Fruit fly (Drosophila melanogaster) whole organism, embryonic: ENCODE measurements around the gene Pcmt.

ENCODE experiments used
- Atf-2 ChIP-seq: fragments of 200-800 bp; sonication (Bioruptor generic); optimal IDR thresholded peaks from 2 replicates; lab custom pipeline; 2016; ENCODE audit warnings: missing biosample characterization, missing genetic modification characterization
- B-H2 ChIP-seq: fragments of 200-800 bp; sonication (Bioruptor generic); optimal IDR thresholded peaks from 2 replicates; lab custom pipeline; 2018; ENCODE audit warnings: missing biosample characterization, mild to moderate bottlenecking, missing genetic modification characterization
- CG10959 ChIP-seq: fragments of 200-800 bp; sonication (Bioruptor generic); IDR thresholded peaks from 2 replicates; pipeline ENCODE4 v1.3.6; 2022; ENCODE audit warnings: missing biosample characterization, missing genetic modification characterization
- CG11560 ChIP-seq: fragments of 200-800 bp; sonication (Bioruptor generic); IDR thresholded peaks from 3 replicates; pipeline ENCODE4 v1.3.6; 2022; ENCODE audit warnings: missing biosample characterization, missing genetic modification characterization
- CG12219 ChIP-seq: fragments of 200-800 bp; sonication (Bioruptor generic); optimal IDR thresholded peaks from 3 replicates; lab custom pipeline; 2018; ENCODE audit warnings: missing biosample characterization, mild to moderate bottlenecking, missing genetic modification characterization
- CG12659 ChIP-seq: fragments of 200-800 bp; sonication (Bioruptor generic); optimal IDR thresholded peaks from 3 replicates; lab custom pipeline; 2017; ENCODE audit warnings: mild to moderate bottlenecking, missing biosample characterization, missing genetic modification reagents, missing genetic modification characterization
- CG12769 ChIP-seq: fragments of 200-800 bp; sonication (Bioruptor generic); optimal IDR thresholded peaks from 2 replicates; lab custom pipeline; 2019; ENCODE audit warnings: missing biosample characterization, mild to moderate bottlenecking, missing genetic modification characterization, moderate library complexity
- CG13123 ChIP-seq: fragments of 200-800 bp; sonication (Bioruptor generic); optimal IDR thresholded peaks from 2 replicates; lab custom pipeline; 2016; ENCODE audit warnings: missing biosample characterization, missing genetic modification characterization
- CG13775 ChIP-seq: fragments of 200-800 bp; sonication (Bioruptor generic); optimal IDR thresholded peaks from 3 replicates; lab custom pipeline; 2017; ENCODE audit warnings: missing biosample characterization, mild to moderate bottlenecking, missing genetic modification characterization
- CG14667 ChIP-seq: fragments of 200-800 bp; sonication (Bioruptor generic); IDR thresholded peaks from 2 replicates; pipeline ENCODE4 v1.3.6; 2022; ENCODE audit warnings: missing biosample characterization, missing genetic modification characterization
- CG15011 ChIP-seq: fragments of 200-800 bp; sonication (Bioruptor generic); optimal IDR thresholded peaks from 3 replicates; lab custom pipeline; 2018; ENCODE audit warnings: missing biosample characterization, mild to moderate bottlenecking, missing genetic modification characterization
- CG1647 ChIP-seq: fragments of 200-800 bp; sonication (Bioruptor generic); optimal IDR thresholded peaks from 3 replicates; lab custom pipeline; 2016; ENCODE audit warnings: missing biosample characterization, missing genetic modification characterization
- CG17328 ChIP-seq: fragments of 200-800 bp; sonication (Bioruptor generic); IDR thresholded peaks from 2 replicates; pipeline ENCODE4 v1.3.6; 2022; ENCODE audit warnings: missing biosample characterization, missing genetic modification characterization
- CG17385 ChIP-seq: fragments of 200-800 bp; sonication (Bioruptor generic); optimal IDR thresholded peaks from 3 replicates; lab custom pipeline; 2018; ENCODE audit warnings: missing biosample characterization, mild to moderate bottlenecking, missing genetic modification characterization
- CG3163 ChIP-seq: fragments of 200-800 bp; sonication (Bioruptor generic); optimal IDR thresholded peaks from 3 replicates; lab custom pipeline; 2016; ENCODE audit warnings: missing biosample characterization, missing genetic modification characterization
- CG4730 ChIP-seq: fragments of 200-800 bp; sonication (Bioruptor generic); IDR thresholded peaks from 2 replicates; pipeline ENCODE4 v1.3.6; 2022; ENCODE audit warnings: missing biosample characterization, missing genetic modification characterization
- CG5953 ChIP-seq: fragments of 200-800 bp; sonication (Bioruptor generic); IDR thresholded peaks from 2 replicates; pipeline ENCODE4 v1.3.6; 2022; ENCODE audit warnings: missing biosample characterization, missing genetic modification characterization
- CG7372 ChIP-seq: fragments of 200-800 bp; sonication (Bioruptor generic); IDR thresholded peaks from 2 replicates; pipeline ENCODE4 v1.3.6; 2022; ENCODE audit warnings: missing biosample characterization, missing genetic modification characterization
- CG7928 ChIP-seq: fragments of 200-800 bp; sonication (Bioruptor generic); optimal IDR thresholded peaks from 2 replicates; lab custom pipeline; 2017; ENCODE audit warnings: missing biosample characterization, mild to moderate bottlenecking, missing genetic modification characterization
- CG9215 ChIP-seq: fragments of 200-800 bp; sonication (Bioruptor generic); IDR thresholded peaks from 2 replicates; pipeline ENCODE4 v1.3.6; 2022; ENCODE audit warnings: missing biosample characterization, missing genetic modification characterization
- Chrac-16 ChIP-seq: fragments of 200-800 bp; sonication (Bioruptor generic); optimal IDR thresholded peaks from 3 replicates; lab custom pipeline; 2016; ENCODE audit warnings: missing biosample characterization, missing genetic modification characterization
- Dad ChIP-seq: fragments of 200-800 bp; sonication (Bioruptor generic); optimal IDR thresholded peaks from 3 replicates; lab custom pipeline; 2016; ENCODE audit warnings: missing biosample characterization, missing genetic modification characterization
- E2f2 ChIP-seq: fragments of 200-800 bp; sonication (Bioruptor generic); IDR thresholded peaks from 2 replicates; pipeline ENCODE4 v1.3.6; 2022; ENCODE audit warnings: missing biosample characterization, missing genetic modification characterization
- Lim3 ChIP-seq: fragments of 200-800 bp; sonication (Bioruptor generic); IDR thresholded peaks from 2 replicates; pipeline ENCODE4 v1.3.6; 2022; ENCODE audit warnings: missing biosample characterization, missing genetic modification characterization
- Meics ChIP-seq: fragments of 200-800 bp; sonication (Bioruptor generic); optimal IDR thresholded peaks from 2 replicates; lab custom pipeline; 2017; ENCODE audit warnings: missing biosample characterization, mild to moderate bottlenecking, missing genetic modification characterization
- Mrtf ChIP-seq: fragments of 200-800 bp; sonication (Bioruptor generic); IDR thresholded peaks from 3 replicates; pipeline ENCODE4 v1.3.6; 2022; ENCODE audit warnings: missing biosample characterization, missing genetic modification characterization
- Myb ChIP-seq: fragments of 200-800 bp; sonication (Bioruptor generic); optimal IDR thresholded peaks from 2 replicates; lab custom pipeline; 2016; ENCODE audit warnings: missing biosample characterization, missing genetic modification characterization
- Six4 ChIP-seq: fragments of 200-800 bp; sonication (Bioruptor generic); optimal IDR thresholded peaks from 2 replicates; lab custom pipeline; 2016; ENCODE audit warnings: missing biosample characterization, missing genetic modification characterization
- Spps ChIP-seq: fragments of 200-800 bp; sonication (Bioruptor generic); optimal IDR thresholded peaks from 2 replicates; lab custom pipeline; 2018; ENCODE audit warnings: missing biosample characterization, mild to moderate bottlenecking, missing genetic modification characterization
- Vsx1 ChIP-seq: fragments of 200-800 bp; sonication (Bioruptor generic); optimal IDR thresholded peaks from 2 replicates; lab custom pipeline; 2017; ENCODE audit warnings: missing biosample characterization, mild to moderate bottlenecking, missing genetic modification characterization, missing genetic modification reagents
- Xbp1 ChIP-seq: fragments of 200-800 bp; sonication (Bioruptor generic); optimal IDR thresholded peaks from 3 replicates; lab custom pipeline; 2016; ENCODE audit warnings: missing biosample characterization, mild to moderate bottlenecking, missing genetic modification characterization
- YL-1 ChIP-seq: fragments of 200-800 bp; sonication (Bioruptor generic); optimal IDR thresholded peaks from 3 replicates; lab custom pipeline; 2017; ENCODE audit warnings: missing biosample characterization, mild to moderate bottlenecking, missing genetic modification characterization
- dysf ChIP-seq: fragments of 200-800 bp; sonication (Bioruptor generic); IDR thresholded peaks from 3 replicates; pipeline ENCODE4 v1.3.6; 2022; ENCODE audit warnings: missing biosample characterization, missing genetic modification characterization
- en ChIP-seq: fragments of 200-800 bp; sonication (Bioruptor generic); optimal IDR thresholded peaks from 2 replicates; lab custom pipeline; 2016; ENCODE audit warnings: missing biosample characterization, missing genetic modification characterization
- eyg ChIP-seq: fragments of 200-800 bp; sonication (Bioruptor generic); optimal IDR thresholded peaks from 3 replicates; lab custom pipeline; 2016; ENCODE audit warnings: missing biosample characterization, missing genetic modification characterization
- fd96Cb ChIP-seq: fragments of 200-800 bp; sonication (Bioruptor generic); optimal IDR thresholded peaks from 2 replicates; lab custom pipeline; 2018; ENCODE audit warnings: missing biosample characterization, mild to moderate bottlenecking, missing genetic modification characterization, moderate library complexity
- fu2 ChIP-seq: fragments of 200-800 bp; sonication (Bioruptor generic); optimal IDR thresholded peaks from 2 replicates; lab custom pipeline; 2016; ENCODE audit warnings: missing biosample characterization, missing genetic modification characterization
- gem ChIP-seq: fragments of 200-800 bp; sonication (Bioruptor generic); optimal IDR thresholded peaks from 2 replicates; lab custom pipeline; 2019; ENCODE audit warnings: missing biosample characterization, mild to moderate bottlenecking, missing genetic modification characterization, moderate library complexity
- grn ChIP-seq: fragments of 200-800 bp; sonication (Bioruptor generic); optimal IDR thresholded peaks from 3 replicates; lab custom pipeline; 2017; ENCODE audit warnings: missing biosample characterization, missing genetic modification characterization
- hbn ChIP-seq: fragments of 200-800 bp; sonication (Bioruptor generic); IDR thresholded peaks from 2 replicates; pipeline ENCODE4 v1.3.6; 2022; ENCODE audit warnings: missing biosample characterization, missing genetic modification characterization; ENCODE audit not compliant: partially characterized antibody
- mirr ChIP-seq: fragments of 200-800 bp; sonication (Bioruptor generic); optimal IDR thresholded peaks from 3 replicates; lab custom pipeline; 2018; ENCODE audit warnings: missing biosample characterization, mild to moderate bottlenecking, missing genetic modification characterization
- nerfin-2 ChIP-seq: fragments of 200-800 bp; sonication (Bioruptor generic); IDR thresholded peaks from 2 replicates; pipeline ENCODE4 v1.3.6; 2022; ENCODE audit warnings: missing biosample characterization, missing genetic modification characterization; ENCODE audit not compliant: partially characterized antibody
- otp ChIP-seq: fragments of 200-800 bp; sonication (Bioruptor generic); IDR thresholded peaks from 3 replicates; pipeline ENCODE4, ENCODE4 v1.3.6; 2022; ENCODE audit warnings: missing biosample characterization, missing genetic modification characterization
- pb ChIP-seq: fragments of 200-800 bp; sonication (Bioruptor generic); optimal IDR thresholded peaks from 3 replicates; lab custom pipeline; 2016; ENCODE audit warnings: missing biosample characterization, missing genetic modification characterization
- pho ChIP-seq: fragments of 200-800 bp; sonication (Bioruptor generic); optimal IDR thresholded peaks from 2 replicates; lab custom pipeline; 2016; ENCODE audit warnings: missing biosample characterization, missing genetic modification characterization
- run ChIP-seq: fragments of 200-800 bp; sonication (Bioruptor generic); optimal IDR thresholded peaks from 3 replicates; lab custom pipeline; 2018; ENCODE audit warnings: missing biosample characterization, mild to moderate bottlenecking, missing genetic modification characterization
- sim ChIP-seq: fragments of 200-800 bp; sonication (Bioruptor generic); IDR thresholded peaks from 2 replicates; pipeline ENCODE4 v1.3.6; 2022; ENCODE audit warnings: missing biosample characterization, missing genetic modification characterization
- tgo ChIP-seq: fragments of 200-800 bp; sonication (Bioruptor generic); IDR thresholded peaks from 3 replicates; pipeline ENCODE4 v1.3.6; 2022; ENCODE audit warnings: missing biosample characterization, missing genetic modification characterization
- toy ChIP-seq: fragments of 200-800 bp; sonication (Bioruptor generic); IDR thresholded peaks from 2 replicates; pipeline ENCODE4 v1.3.6; 2022; ENCODE audit warnings: missing biosample characterization, missing genetic modification characterization
- ttk ChIP-seq: fragments of 200-800 bp; sonication (Bioruptor generic); IDR thresholded peaks from 2 replicates; pipeline ENCODE4 v2.1.2; 2022; ENCODE audit warnings: missing biosample characterization, missing genetic modification characterization
- tup ChIP-seq: fragments of 200-800 bp; sonication (Bioruptor generic); optimal IDR thresholded peaks from 2 replicates; lab custom pipeline; 2016; ENCODE audit warnings: missing biosample characterization, mild to moderate bottlenecking, missing genetic modification characterization, moderate library complexity
- unc-4 ChIP-seq: fragments of 200-800 bp; sonication (Bioruptor generic); IDR thresholded peaks from 2 replicates; pipeline ENCODE4 v1.3.6; 2022; ENCODE audit warnings: missing biosample characterization, missing genetic modification characterization; ENCODE audit not compliant: partially characterized antibody
- yki ChIP-seq: fragments of >200 bp; optimal IDR thresholded peaks from 3 replicates; lab custom pipeline; 2018

Gene Pcmt

DNA sequence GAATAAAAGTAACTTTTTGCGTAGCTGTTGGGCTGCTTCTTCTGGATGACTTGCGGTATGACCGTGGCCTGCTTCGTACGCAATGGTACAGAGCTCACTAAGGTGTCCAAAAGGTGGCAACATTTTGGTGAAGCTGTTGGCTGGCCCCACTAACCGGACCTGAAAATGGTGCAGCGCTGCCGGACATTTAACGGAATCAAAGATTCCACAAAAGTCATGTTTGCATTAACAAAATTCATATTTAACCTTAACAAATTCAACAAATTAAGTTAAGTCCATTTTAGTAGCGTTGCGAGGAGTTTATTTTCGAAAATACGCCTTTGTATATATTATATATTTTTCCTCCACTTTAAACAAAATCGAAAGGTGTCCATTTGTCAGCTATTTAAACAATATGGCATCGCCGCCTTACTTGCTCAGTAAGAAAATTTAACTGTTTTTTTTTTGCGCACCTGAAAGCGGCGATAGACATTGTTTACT, 47.0 kb upstream of the Pcmt start, which contains the start of the genes kra and SecS (continued):
- TF ChIP-seq Atf-2 (peak; percentile 7), unc-4 (GFP tag; lab: Robert Waterston, UW) (no peak), CG17385 (peak; percentile 48), CG12769 (tag; lab: Kevin White, UChicago) (no peak), fd96Cb (peak; percentile 29), CG1647 (GFP tag; lab: Kevin White, UChicago) (peak; percentile 57), Chrac-16 (GFP tag; lab: Kevin White, UChicago) (peak; percentile 69), Vsx1 (GFP tag; lab: Kevin White, UChicago) (no peak), CG7372 (GFP tag; lab: Robert Waterston, UW) (no peak), CG14667 (no peak), run (tag; lab: Kevin White, UChicago) (no peak), sim (no peak), CG13775 (GFP tag; lab: Kevin White, UChicago) (peak; percentile 69), CG3163 (GFP tag; lab: Kevin White, UChicago) (no peak), Dad (GFP tag; lab: Kevin White, UChicago) (peak; percentile 53), eyg (GFP tag; lab: Kevin White, UChicago) (no peak), Myb (GFP tag; lab: Kevin White, UChicago) (peak; percentile 80), CG7928 (peak; percentile 35), CG12219 (GFP tag; lab: Kevin White, UChicago) (no peak), hbn (no peak), CG10959 (no peak), Mrtf (GFP tag; lab: Robert Waterston, UW) (no peak), en (GFP tag; lab: Kevin White, UChicago) (no peak), tup (GFP tag; lab: Kevin White, UChicago) (peak; percentile 56), Xbp1 (GFP tag; lab: Kevin White, UChicago) (peak; percentile 79), CG17328 (GFP tag; lab: Robert Waterston, UW) (no peak), CG15011 (peak; percentile 37), tgo (GFP tag; lab: Robert Waterston, UW) (no peak), pho (GFP tag; lab: Kevin White, UChicago) (peak; percentile 47), dysf (GFP tag; lab: Robert Waterston, UW) (no peak), CG12659 (GFP tag; lab: Kevin White, UChicago) (peak; percentile 91), CG13123 (GFP tag; lab: Kevin White, UChicago) (no peak), Meics (GFP tag; lab: Kevin White, UChicago) (peak; percentile 53), CG4730 (GFP tag; lab: Robert Waterston, UW) (no peak), Spps (tag; lab: Kevin White, UChicago) (no peak), Six4 (GFP tag; lab: Kevin White, UChicago) (peak; percentile 30), mirr (GFP tag; lab: Kevin White, UChicago) (peak; percentile 9), nerfin-2 (GFP tag; lab: Robert Waterston, UW) (no peak), CG5953 (GFP tag; lab: Robert Waterston, UW) (no peak), B-H2 (GFP tag; lab: Kevin White, UChicago) (peak; percentile 58), Lim3 (GFP tag; lab: Robert Waterston, UW) (no peak), E2f2 (GFP tag; lab: Robert Waterston, UW) (no peak), CG9215 (GFP tag; lab: Robert Waterston, UW) (no peak), otp (GFP tag; lab: Robert Waterston, UW) (no peak), grn (GFP tag; lab: Kevin White, UChicago) (no peak), ttk (no peak), YL-1 (GFP tag; lab: Kevin White, UChicago) (peak; percentile 77), pb (GFP tag; lab: Kevin White, UChicago) (no peak), CG11560 (tag; lab: Robert Waterston, UW) (no peak), gem (tag; lab: Kevin White, UChicago) (peak; percentile 75), toy (no peak), yki (lab: Kevin White, UChicago) (no peak), fu2 (GFP tag; lab: Kevin White, UChicago) (no peak)
